Worm (Caenorhabditis elegans): Measurements from ENCODE around the gene T02H6.4.

The T02H6.4 gene

ce11 chrII:678581-678980, 11.3 kb upstream of the T02H6.4 start, which contains the start of gene T02H6.9:
T02H6.9 (plus strand) TSS chrII:678881.
- no peak for TF ChIP-seq zim-3 (tag; optimal IDR thresholded peaks at IDR 0.05)
- TF ChIP-seq gei-17 (GFP tag; optimal IDR thresholded peaks at IDR 0.05), result no peak
- TF ChIP-seq chd-7 (tag; optimal IDR thresholded peaks at IDR 0.05), result no peak
- TF ChIP-seq ztf-18 (tag; optimal IDR thresholded peaks at IDR 0.05), result no peak
- TF ChIP-seq rcor-1 (GFP tag; IDR thresholded peaks at IDR 0.05), result no peak
- no peak for TF ChIP-seq egl-18 (GFP tag; IDR thresholded peaks at IDR 0.05)
- TF ChIP-seq ceh-100 (GFP tag; IDR thresholded peaks at IDR 0.05), result no peak
- no peak for TF ChIP-seq tbx-9 (tag; optimal IDR thresholded peaks at IDR 0.05; ENCODE audit: borderline replicate concordance)

ce11 chrII:680612-681011, 9.2 kb upstream of the T02H6.4 start, which contains the start of the genes T02H6.10 and T02H6.8:
T02H6.10 (minus strand) TSS chrII:680712.
T02H6.8 (plus strand) TSS chrII:680832.
- TF ChIP-seq lsl-1 (GFP tag; optimal IDR thresholded peaks at IDR 0.05), result no peak
- no peak for TF ChIP-seq xnd-1 (tag; optimal IDR thresholded peaks at IDR 0.05)
- no peak for TF ChIP-seq pha-4 (tag; optimal IDR thresholded peaks at IDR 0.05)
- TF ChIP-seq D2030.7 (GFP tag; IDR thresholded peaks at IDR 0.05), result no peak
- no peak for TF ChIP-seq ceh-100 (GFP tag; IDR thresholded peaks at IDR 0.05)
- TF ChIP-seq dpl-1 (GFP tag; optimal IDR thresholded peaks at IDR 0.05), result no peak
- TF ChIP-seq lsy-27 (tag; optimal IDR thresholded peaks at IDR 0.05; ENCODE audit: borderline replicate concordance, insufficient read depth), result no peak
- TF ChIP-seq madf-6 (GFP tag; IDR thresholded peaks at IDR 0.05), result no peak
- no peak for TF ChIP-seq atf-7 (tag; optimal IDR thresholded peaks at IDR 0.05)
- TF ChIP-seq ets-4 (GFP tag; optimal IDR thresholded peaks at IDR 0.05), result no peak
- no peak for TF ChIP-seq efl-1 (GFP tag; optimal IDR thresholded peaks at IDR 0.05)
- no peak for TF ChIP-seq lin-26 (GFP tag; IDR thresholded peaks at IDR 0.05)
- no peak for TF ChIP-seq Y95B8A.8 (GFP tag; IDR thresholded peaks at IDR 0.05)
- TF ChIP-seq B0019.2 (GFP tag; conservative IDR thresholded peaks at IDR 0.05), result no peak
- no peak for TF ChIP-seq dox-1 (GFP tag; IDR thresholded peaks at IDR 0.05)
- no peak for TF ChIP-seq repo-1 (tag; optimal IDR thresholded peaks at IDR 0.05)
- TF ChIP-seq T26A5.8 (tag; optimal IDR thresholded peaks at IDR 0.05), result no peak
- no peak for TF ChIP-seq madf-10 (tag; optimal IDR thresholded peaks at IDR 0.05)

- TF ChIP-seq ceh-40 (GFP tag; IDR thresholded peaks at IDR 0.05) (no peak), hmg-20 (GFP tag; IDR thresholded peaks at IDR 0.05) (no peak), nhr-120 (GFP tag; IDR thresholded peaks at IDR 0.05) (no peak), nhr-179 (tag; optimal IDR thresholded peaks at IDR 0.05) (no peak), nhr-27 (tag; optimal IDR thresholded peaks at IDR 0.05) (no peak), rcor-1 (GFP tag; IDR thresholded peaks at IDR 0.05) (no peak), gei-17 (GFP tag; optimal IDR thresholded peaks at IDR 0.05) (no peak), Y56A3A.18 (GFP tag; IDR thresholded peaks at IDR 0.05) (no peak), ets-4 (GFP tag; optimal IDR thresholded peaks at IDR 0.05) (no peak), F22D6.2 (tag; optimal IDR thresholded peaks at IDR 0.05) (no peak), nhr-80 (tag; optimal IDR thresholded peaks at IDR 0.05) (no peak), F55B11.4 (tag; optimal IDR thresholded peaks at IDR 0.05; ENCODE audit: borderline replicate concordance, insufficient read depth) (no peak), ama-1 (optimal IDR thresholded peaks at IDR 0.05) (no peak), ama-1 (GFP tag; optimal IDR thresholded peaks at IDR 0.05) (no peak), ceh-79 (tag; optimal IDR thresholded peaks at IDR 0.05) (no peak), madf-8 (GFP tag; conservative IDR thresholded peaks at IDR 0.05) (no peak), xnd-1 (tag; optimal IDR thresholded peaks at IDR 0.05) (no peak), K11D2.4 (GFP tag; IDR thresholded peaks at IDR 0.05) (no peak), rpc-1 (optimal IDR thresholded peaks at IDR 0.05) (no peak), rpc-1 (tag; optimal IDR thresholded peaks at IDR 0.05) (no peak)
These were observed 7.5 kb upstream of the T02H6.4 start, which contains the start of gene T02H6.7 for ce11 chrII:682326-682725. T02H6.7 (plus strand) TSS chrII:682626.

All from whole organism, young adult.